Fruit fly (Drosophila melanogaster) whole organism, embryonic: Measurements from ENCODE around the gene Acn.

Experiments
- Abd-B ChIP-seq: fragments of 200-800 bp; sonication (Bioruptor generic); optimal IDR thresholded peaks from 2 replicates; lab custom pipeline; 2018; ENCODE audit warnings: missing biosample characterization, mild to moderate bottlenecking, missing genetic modification characterization, moderate library complexity
- Ada2b ChIP-seq: fragments of 200-800 bp; sonication (Bioruptor generic); IDR thresholded peaks from 2 replicates; pipeline ENCODE4 v1.3.6; 2022; ENCODE audit warnings: missing biosample characterization, missing genetic modification characterization
- Atf6 ChIP-seq: fragments of 200-800 bp; sonication (Bioruptor generic); IDR thresholded peaks from 2 replicates; pipeline ENCODE4 v1.3.6; 2022; ENCODE audit warnings: missing biosample characterization, missing genetic modification characterization
- CG10147 ChIP-seq: fragments of 200-800 bp; sonication (Bioruptor generic); optimal IDR thresholded peaks from 2 replicates; lab custom pipeline; 2019; ENCODE audit warnings: missing biosample characterization, mild to moderate bottlenecking, missing genetic modification characterization, moderate library complexity
- CG10979 ChIP-seq: fragments of 200-800 bp; sonication (Bioruptor generic); optimal IDR thresholded peaks from 2 replicates; lab custom pipeline; 2018; ENCODE audit warnings: missing biosample characterization, mild to moderate bottlenecking, missing genetic modification characterization, moderate library complexity
- CG12299 ChIP-seq: fragments of 200-800 bp; sonication (Bioruptor generic); optimal IDR thresholded peaks from 2 replicates; lab custom pipeline; 2018; ENCODE audit warnings: missing biosample characterization, mild to moderate bottlenecking, missing genetic modification characterization
- CG15696 ChIP-seq: fragments of 200-800 bp; sonication (Bioruptor generic); optimal IDR thresholded peaks from 2 replicates; lab custom pipeline; 2019; ENCODE audit warnings: missing biosample characterization, mild to moderate bottlenecking, missing genetic modification characterization, moderate library complexity
- CG1603 ChIP-seq: fragments of 200-800 bp; sonication (Bioruptor generic); optimal IDR thresholded peaks from 2 replicates; lab custom pipeline; 2019; ENCODE audit warnings: missing biosample characterization, mild to moderate bottlenecking, missing genetic modification characterization, moderate library complexity
- CG18599 ChIP-seq: fragments of 200-800 bp; sonication (Bioruptor generic); optimal IDR thresholded peaks from 3 replicates; lab custom pipeline; 2017; ENCODE audit warnings: missing biosample characterization, missing genetic modification characterization, mild to moderate bottlenecking, moderate library complexity, missing genetic modification reagents
- CG34224 ChIP-seq: fragments of 200-800 bp; sonication (Bioruptor generic); IDR thresholded peaks from 3 replicates; pipeline ENCODE4 v1.3.6; 2022; ENCODE audit warnings: missing biosample characterization, missing genetic modification characterization; ENCODE audit not compliant: partially characterized antibody
- CG3726 ChIP-seq: fragments of 200-800 bp; sonication (Bioruptor generic); IDR thresholded peaks from 3 replicates; pipeline ENCODE4, ENCODE4 v1.3.6; 2022; ENCODE audit warnings: missing biosample characterization, missing genetic modification characterization
- CG3995 ChIP-seq: fragments of 200-800 bp; sonication (Bioruptor generic); optimal IDR thresholded peaks from 3 replicates; lab custom pipeline; 2016; ENCODE audit warnings: missing biosample characterization, missing genetic modification characterization
- CG6175 ChIP-seq: fragments of 200-800 bp; sonication (Bioruptor generic); IDR thresholded peaks from 3 replicates; pipeline ENCODE4 v1.3.6; 2022; ENCODE audit warnings: missing biosample characterization, missing genetic modification characterization
- CG6765 ChIP-seq: fragments of 200-800 bp; sonication (Bioruptor generic); optimal IDR thresholded peaks from 3 replicates; lab custom pipeline; 2017; ENCODE audit warnings: missing biosample characterization, mild to moderate bottlenecking, missing genetic modification characterization
- CG9727 ChIP-seq: fragments of 200-800 bp; sonication (Bioruptor generic); optimal IDR thresholded peaks from 3 replicates; lab custom pipeline; 2017; ENCODE audit warnings: missing biosample characterization, mild to moderate bottlenecking, missing genetic modification characterization
- Chrac-16 ChIP-seq: fragments of 200-800 bp; sonication (Bioruptor generic); optimal IDR thresholded peaks from 3 replicates; lab custom pipeline; 2016; ENCODE audit warnings: missing biosample characterization, missing genetic modification characterization
- Dbx ChIP-seq: fragments of 200-800 bp; sonication (Bioruptor generic); IDR thresholded peaks from 3 replicates; pipeline ENCODE4 v1.3.6; 2022; ENCODE audit warnings: missing biosample characterization, missing genetic modification characterization
- Doc3 ChIP-seq: fragments of 200-800 bp; sonication (Bioruptor generic); IDR thresholded peaks from 3 replicates; pipeline ENCODE4 v1.3.6; 2022; ENCODE audit warnings: missing biosample characterization, missing genetic modification characterization; ENCODE audit not compliant: partially characterized antibody
- Dp ChIP-seq: fragments of 200-800 bp; sonication (Bioruptor generic); optimal IDR thresholded peaks from 2 replicates; lab custom pipeline; 2018; ENCODE audit warnings: missing biosample characterization, mild to moderate bottlenecking, missing genetic modification characterization, moderate library complexity
- Dref ChIP-seq: fragments of 200-800 bp; sonication (Bioruptor generic); IDR thresholded peaks from 2 replicates; pipeline ENCODE4 v1.3.6; 2022; ENCODE audit warnings: missing biosample characterization, missing genetic modification characterization
- Eip74EF ChIP-seq, 2 experiments: fragments of 200-800 bp in 1 of 2; fragments of >200 bp in 1 of 2; sonication (Bioruptor generic) in 1 of 2; optimal IDR thresholded peaks; 2 replicates each; lab custom pipeline; 2017 to 2019; ENCODE audit warnings: missing biosample characterization in 2 of 2, missing genetic modification characterization in 2 of 2, mild to moderate bottlenecking in 1 of 2, moderate library complexity in 1 of 2
- Fer1 ChIP-seq: fragments of 200-800 bp; sonication (Bioruptor generic); optimal IDR thresholded peaks from 2 replicates; lab custom pipeline; 2017; ENCODE audit warnings: missing biosample characterization, mild to moderate bottlenecking, missing genetic modification characterization
- Gug ChIP-seq: fragments of 200-800 bp; sonication (Bioruptor generic); IDR thresholded peaks from 4 replicates; pipeline ENCODE4 v1.3.6; 2022; ENCODE audit warnings: missing biosample characterization, missing genetic modification characterization
- HLHmδ ChIP-seq: fragments of 200-800 bp; sonication (Bioruptor generic); optimal IDR thresholded peaks from 2 replicates; lab custom pipeline; 2018; ENCODE audit warnings: missing biosample characterization, mild to moderate bottlenecking, missing genetic modification characterization, moderate library complexity
- Hmr ChIP-seq: fragments of 200-800 bp; sonication (Bioruptor generic); optimal IDR thresholded peaks from 3 replicates; lab custom pipeline; 2017; ENCODE audit warnings: mild to moderate bottlenecking, missing biosample characterization, missing genetic modification reagents, missing genetic modification characterization
- Hr51 ChIP-seq, 2 experiments: fragments of 200-800 bp; sonication (Bioruptor generic); optimal IDR thresholded peaks; 2 replicates in 1 of 2; 3 replicates in 1 of 2; lab custom pipeline; 2016 to 2018; ENCODE audit warnings: missing biosample characterization in 2 of 2, missing genetic modification characterization in 2 of 2, mild to moderate bottlenecking in 1 of 2, moderate library complexity in 1 of 2
- Mad ChIP-seq: fragments of 200-800 bp; sonication (Bioruptor generic); optimal IDR thresholded peaks from 2 replicates; lab custom pipeline; 2016; ENCODE audit warnings: missing biosample characterization, missing genetic modification characterization
- Meics ChIP-seq: fragments of 200-800 bp; sonication (Bioruptor generic); optimal IDR thresholded peaks from 2 replicates; lab custom pipeline; 2017; ENCODE audit warnings: missing biosample characterization, mild to moderate bottlenecking, missing genetic modification characterization
- NFAT ChIP-seq: fragments of 200-800 bp; sonication (Bioruptor generic); IDR thresholded peaks from 2 replicates; pipeline ENCODE4 v1.3.6; 2022; ENCODE audit warnings: missing biosample characterization, missing genetic modification characterization
- Ptx1 ChIP-seq: fragments of 200-800 bp; sonication (Bioruptor generic); IDR thresholded peaks from 2 replicates; pipeline ENCODE4 v1.3.6; 2022; ENCODE audit warnings: missing biosample characterization, missing genetic modification characterization
- Side ChIP-seq: fragments of 200-800 bp; sonication (Bioruptor generic); optimal IDR thresholded peaks from 2 replicates; lab custom pipeline; 2016; ENCODE audit warnings: missing biosample characterization, missing genetic modification characterization
- Six4 ChIP-seq: fragments of 200-800 bp; sonication (Bioruptor generic); optimal IDR thresholded peaks from 2 replicates; lab custom pipeline; 2016; ENCODE audit warnings: missing biosample characterization, missing genetic modification characterization
- br ChIP-seq: fragments of >200 bp; optimal IDR thresholded peaks from 2 replicates; lab custom pipeline; 2017
- chm ChIP-seq: fragments of 200-800 bp; sonication (Bioruptor generic); IDR thresholded peaks from 2 replicates; pipeline ENCODE4 v1.3.6; 2022; ENCODE audit warnings: missing biosample characterization, missing genetic modification characterization
- cwo ChIP-seq: fragments of 200-800 bp; sonication (Bioruptor generic); optimal IDR thresholded peaks from 3 replicates; lab custom pipeline; 2017; ENCODE audit warnings: missing biosample characterization, missing genetic modification characterization, mild to moderate bottlenecking, moderate library complexity, missing genetic modification reagents
- dimm ChIP-seq: fragments of 200-800 bp; sonication (Bioruptor generic); IDR thresholded peaks from 2 replicates; pipeline ENCODE4 v1.3.6; 2022; ENCODE audit warnings: missing biosample characterization, missing genetic modification characterization
- dm ChIP-seq: fragments of 200-800 bp; sonication (Bioruptor generic); optimal IDR thresholded peaks from 3 replicates; lab custom pipeline; 2016; ENCODE audit warnings: missing biosample characterization, missing genetic modification characterization
- fd96Cb ChIP-seq: fragments of 200-800 bp; sonication (Bioruptor generic); optimal IDR thresholded peaks from 2 replicates; lab custom pipeline; 2018; ENCODE audit warnings: missing biosample characterization, mild to moderate bottlenecking, missing genetic modification characterization, moderate library complexity
- fu2 ChIP-seq: fragments of 200-800 bp; sonication (Bioruptor generic); optimal IDR thresholded peaks from 2 replicates; lab custom pipeline; 2016; ENCODE audit warnings: missing biosample characterization, missing genetic modification characterization
- lbe ChIP-seq: fragments of 200-800 bp; sonication (Bioruptor generic); optimal IDR thresholded peaks from 2 replicates; lab custom pipeline; 2016; ENCODE audit warnings: missing biosample characterization, mild to moderate bottlenecking, missing genetic modification characterization
- lmd ChIP-seq: fragments of 200-800 bp; sonication (Bioruptor generic); IDR thresholded peaks from 2 replicates; pipeline ENCODE4 v1.3.6; 2022; ENCODE audit warnings: missing biosample characterization, missing genetic modification characterization
- mirr ChIP-seq: fragments of 200-800 bp; sonication (Bioruptor generic); optimal IDR thresholded peaks from 3 replicates; lab custom pipeline; 2018; ENCODE audit warnings: missing biosample characterization, mild to moderate bottlenecking, missing genetic modification characterization
- otp ChIP-seq: fragments of 200-800 bp; sonication (Bioruptor generic); IDR thresholded peaks from 3 replicates; pipeline ENCODE4, ENCODE4 v1.3.6; 2022; ENCODE audit warnings: missing biosample characterization, missing genetic modification characterization
- psq ChIP-seq: fragments of 200-800 bp; sonication (Bioruptor generic); optimal IDR thresholded peaks from 2 replicates; lab custom pipeline; 2017; ENCODE audit warnings: missing biosample characterization, missing genetic modification characterization
- schlank ChIP-seq: fragments of 200-800 bp; sonication (Bioruptor generic); optimal IDR thresholded peaks from 2 replicates; lab custom pipeline; 2018; ENCODE audit warnings: missing biosample characterization, mild to moderate bottlenecking, missing genetic modification characterization
- scrt ChIP-seq: fragments of 200-800 bp; sonication (Bioruptor generic); optimal IDR thresholded peaks from 2 replicates; lab custom pipeline; 2018; ENCODE audit warnings: missing biosample characterization, mild to moderate bottlenecking, missing genetic modification characterization, moderate library complexity
- sqz ChIP-seq: fragments of 200-800 bp; sonication (Bioruptor generic); optimal IDR thresholded peaks from 3 replicates; lab custom pipeline; 2018; ENCODE audit warnings: missing biosample characterization, mild to moderate bottlenecking, missing genetic modification characterization
- unpg ChIP-seq: fragments of 200-800 bp; sonication (Bioruptor generic); optimal IDR thresholded peaks from 3 replicates; lab custom pipeline; 2018; ENCODE audit warnings: missing biosample characterization, mild to moderate bottlenecking, missing genetic modification characterization, moderate library complexity
- wdn ChIP-seq: fragments of 200-800 bp; sonication (Bioruptor generic); IDR thresholded peaks from 2 replicates; pipeline ENCODE4 v1.3.6; 2022; ENCODE audit warnings: missing biosample characterization, missing genetic modification characterization
- zfh1 ChIP-seq: fragments of 200-800 bp; sonication (Bioruptor generic); IDR thresholded peaks from 3 replicates; pipeline ENCODE4 v1.3.6; 2022; ENCODE audit warnings: missing biosample characterization, missing genetic modification characterization

Acn gene

DNA sequence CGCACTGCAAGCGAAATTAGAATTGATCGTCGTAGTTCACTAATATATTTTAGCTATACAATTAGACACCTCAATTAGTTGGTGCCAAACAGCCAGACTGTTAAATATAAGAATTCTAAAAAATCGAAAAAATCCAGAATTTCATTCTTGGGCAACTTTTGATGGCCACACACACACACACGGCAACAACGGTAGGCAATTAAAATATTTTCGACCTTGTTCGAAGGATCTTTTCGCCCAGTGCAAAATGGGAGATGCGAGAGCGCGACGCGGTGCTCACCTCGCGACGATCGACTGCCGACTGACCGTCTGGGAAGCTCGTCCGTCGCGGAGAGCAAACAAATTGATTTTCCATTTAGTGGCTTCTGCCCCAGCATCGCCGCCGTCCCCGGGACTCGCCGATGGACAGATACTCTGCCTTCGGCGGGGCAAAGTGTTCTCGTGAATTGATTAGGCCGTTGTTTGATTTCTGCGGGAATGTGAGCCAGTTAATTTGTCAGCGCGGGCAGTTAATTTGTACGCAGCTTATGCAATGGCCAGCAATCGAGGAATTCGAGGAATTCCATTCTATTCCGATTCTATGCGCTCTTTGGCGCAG lies 24.5 kb downstream of the Acn start, which contains the start of gene CG10702 (continued):
- TF ChIP-seq CG3726 (GFP tag; lab: Robert Waterston, UW) (no peak), CG12299 (tag; lab: Kevin White, UChicago) (no peak), Side (GFP tag; lab: Kevin White, UChicago) (no peak), mirr (no peak), Six4 (GFP tag; lab: Kevin White, UChicago) (no peak), NFAT (GFP tag; lab: Robert Waterston, UW) (0 out of 2 replicates have a peak, but pooled peaks have one; percentile 13), Doc3 (GFP tag; lab: Robert Waterston, UW) (no peak), CG18599 (no peak), Dbx (GFP tag; lab: Robert Waterston, UW) (0 out of 3 replicates have a peak, but pooled peaks have one; percentile 18), CG15696 (tag; lab: Kevin White, UChicago) (no peak), zfh1 (GFP tag; lab: Robert Waterston, UW) (no peak), CG6175 (GFP tag; lab: Robert Waterston, UW) (no peak), fu2 (GFP tag; lab: Kevin White, UChicago) (no peak), Hr51 (GFP tag; optimal IDR thresholded peaks at IDR 0.05; lab: Kevin White, UChicago) (no peak), unpg (no peak), scrt (GFP tag; lab: Kevin White, UChicago) (no peak), Eip74EF (GFP tag; optimal IDR thresholded peaks at IDR 0.05; lab: Kevin White, UChicago) (no peak), CG10147 (GFP tag; lab: Kevin White, UChicago) (no peak), Ptx1 (GFP tag; lab: Robert Waterston, UW) (peak; percentile 26; the same call in 1 of the 2 replicates), Chrac-16 (GFP tag; lab: Kevin White, UChicago) (no peak), psq (GFP tag; lab: Kevin White, UChicago) (no peak), schlank (tag; lab: Kevin White, UChicago) (no peak), Fer1 (GFP tag; lab: Kevin White, UChicago) (no peak), Meics (no peak), wdn (GFP tag; lab: Robert Waterston, UW) (no peak), Atf6 (no peak), Dref (GFP tag; lab: Robert Waterston, UW) (no peak), CG1603 (tag; lab: Kevin White, UChicago) (no peak), Dp (GFP tag; lab: Kevin White, UChicago) (no peak), CG34224 (GFP tag; lab: Robert Waterston, UW) (no peak), CG3995 (GFP tag; lab: Kevin White, UChicago) (no peak), lbe (GFP tag; lab: Kevin White, UChicago) (no peak), CG9727 (no peak), HLHmδ (no peak), CG6765 (GFP tag; lab: Kevin White, UChicago) (no peak), br (lab: Kevin White, UChicago) (no peak), CG10979 (tag; lab: Kevin White, UChicago) (peak; percentile 1), Mad (no peak), Abd-B (GFP tag; lab: Kevin White, UChicago) (peak; percentile 5), sqz (GFP tag; lab: Kevin White, UChicago) (no peak), lmd (GFP tag; lab: Robert Waterston, UW) (peak; percentile 28), otp (GFP tag; lab: Robert Waterston, UW) (0 out of 3 replicates have a peak, but pooled peaks have one; percentile 19), Ada2b (GFP tag; lab: Robert Waterston, UW) (peak; percentile 28; the same call in 1 of the 2 replicates), Gug (no peak), cwo (GFP tag; lab: Kevin White, UChicago) (no peak), Hmr (no peak), dm (GFP tag; lab: Kevin White, UChicago) (no peak), fd96Cb (tag; lab: Kevin White, UChicago) (no peak), dimm (GFP tag; lab: Robert Waterston, UW) (no peak), chm (GFP tag; lab: Robert Waterston, UW) (no peak)
